In the genomic region with DNA sequence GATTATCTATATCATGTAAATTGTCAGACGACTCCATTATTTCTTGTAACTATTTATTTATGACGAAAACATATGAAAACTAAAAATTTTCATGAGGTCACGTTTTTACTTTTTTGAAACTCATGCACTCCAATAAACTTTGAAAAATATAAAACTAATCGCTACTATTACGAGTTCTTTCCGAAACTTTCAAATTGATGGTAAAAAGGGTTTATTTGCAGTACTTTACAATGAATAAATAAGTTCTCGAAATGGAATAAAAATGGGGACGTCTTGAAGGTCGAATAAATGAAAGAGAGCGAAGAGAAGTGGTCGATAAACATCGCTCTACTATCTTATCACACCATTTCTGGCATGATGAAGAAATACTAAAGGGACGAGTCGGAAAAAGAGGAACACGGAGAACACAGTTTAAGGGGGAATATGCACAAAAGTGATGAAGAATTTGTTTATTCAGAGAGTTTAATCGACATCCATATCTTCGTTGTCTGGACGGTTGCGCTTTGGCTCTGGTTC, we compare ENCODE assay signal across 5 worm cellular contexts.
TF ChIP-seq lines count a peak whose summit lies in the region.

A gene (minus strand): TSS at position 51 of the 516 bp plus-strand sequence.

TF ChIP-seq in whole organism, L2 larva, 48 proteins besides CTCF, POLR2A, EP300 and RAD21:
- TF ChIP-seq fos-1 (tag; optimal IDR thresholded peaks at IDR 0.05; lab: Kevin White, UChicago) (peak; percentile 35), nhr-77 (tag; optimal IDR thresholded peaks at IDR 0.05; lab: Kevin White, UChicago) (no peak), nhr-11 (tag; optimal IDR thresholded peaks at IDR 0.05; lab: Kevin White, UChicago) (no peak), R02D3.7 (tag; optimal IDR thresholded peaks at IDR 0.05; lab: Kevin White, UChicago) (no peak), sma-9 (GFP tag; optimal IDR thresholded peaks at IDR 0.05; lab: Kevin White, UChicago) (peak; percentile 6), sma-9 (tag; optimal IDR thresholded peaks at IDR 0.05; lab: Kevin White, UChicago) (no peak), gmeb-1 (tag; optimal IDR thresholded peaks at IDR 0.05; lab: Kevin White, UChicago) (peak; percentile 25), F13H6.1 (tag; optimal IDR thresholded peaks at IDR 0.05; lab: Kevin White, UChicago) (no peak), elt-3 (tag; optimal IDR thresholded peaks at IDR 0.05; lab: Kevin White, UChicago) (no peak), crh-2 (tag; optimal IDR thresholded peaks at IDR 0.05; lab: Kevin White, UChicago) (peak; percentile 27), dmd-4 (tag; optimal IDR thresholded peaks at IDR 0.05; lab: Kevin White, UChicago) (no peak)

TF ChIP-seq in whole organism, L3 larva, 47 proteins besides CTCF, POLR2A, EP300 and RAD21:
- peak; percentile 29 for TF ChIP-seq elt-2 (tag; optimal IDR thresholded peaks at IDR 0.05; lab: Kevin White, UChicago)
- peak in 1 of 3 experiments; percentile 89 for TF ChIP-seq elt-3 (tag; optimal IDR thresholded peaks at IDR 0.05; lab: Kevin White, UChicago)
- no peak for TF ChIP-seq nhr-237 (tag; optimal IDR thresholded peaks at IDR 0.05; lab: Kevin White, UChicago)
- peak; percentile 15 for TF ChIP-seq nhr-23 (tag; optimal IDR thresholded peaks at IDR 0.05; lab: Kevin White, UChicago)
- TF ChIP-seq tbx-2 (tag; optimal IDR thresholded peaks at IDR 0.05; lab: Kevin White, UChicago), result no peak
- TF ChIP-seq nhr-25 (tag; optimal IDR thresholded peaks at IDR 0.05; lab: Kevin White, UChicago), result no peak
- no peak for TF ChIP-seq nhr-12 (tag; optimal IDR thresholded peaks at IDR 0.05; lab: Kevin White, UChicago)
- no peak for TF ChIP-seq R02D3.7 (tag; optimal IDR thresholded peaks at IDR 0.05; lab: Kevin White, UChicago)
- no peak for TF ChIP-seq ceh-82 (tag; optimal IDR thresholded peaks at IDR 0.05; lab: Kevin White, UChicago)
- no peak for TF ChIP-seq nhr-11 (tag; optimal IDR thresholded peaks at IDR 0.05; lab: Kevin White, UChicago)
- no peak for TF ChIP-seq fkh-2 (tag; optimal IDR thresholded peaks at IDR 0.05; lab: Kevin White, UChicago)
- TF ChIP-seq ZK546.5 (tag; optimal IDR thresholded peaks at IDR 0.05; lab: Kevin White, UChicago), result no peak

TF ChIP-seq in whole organism, L4 larva, 104 proteins besides CTCF, POLR2A, EP300 and RAD21:
- TF ChIP-seq nhr-28 (tag; optimal IDR thresholded peaks at IDR 0.05; lab: Kevin White, UChicago) (peak; percentile 41), mep-1 (tag; optimal IDR thresholded peaks at IDR 0.05; lab: Kevin White, UChicago) (peak; percentile 21), jun-1 (tag; optimal IDR thresholded peaks at IDR 0.05; lab: Kevin White, UChicago) (no peak), arid-1 (GFP tag; conservative IDR thresholded peaks at IDR 0.05; lab: Robert Waterston, UW) (no peak), F37D6.2 (tag; optimal IDR thresholded peaks at IDR 0.05; lab: Kevin White, UChicago) (no peak), R02D3.7 (tag; optimal IDR thresholded peaks at IDR 0.05; lab: Kevin White, UChicago) (no peak), T26A8.4 (GFP tag; IDR thresholded peaks at IDR 0.05; lab: Robert Waterston, UW) (no peak), nhr-10 (tag; optimal IDR thresholded peaks at IDR 0.05; lab: Kevin White, UChicago) (no peak), daf-16 (GFP tag; optimal IDR thresholded peaks at IDR 0.05; lab: Kevin White, UChicago) (no peak), daf-16 (tag; optimal IDR thresholded peaks at IDR 0.05; lab: Kevin White, UChicago) (peak; percentile 68), ceh-28 (tag; optimal IDR thresholded peaks at IDR 0.05; lab: Kevin White, UChicago) (no peak), dmd-6 (GFP tag; IDR thresholded peaks at IDR 0.05; lab: Robert Waterston, UW) (peak; percentile 7; the same call in 1 of the 2 replicates), lin-13 (GFP tag; optimal IDR thresholded peaks at IDR 0.05; lab: Kevin White, UChicago) (peak; percentile 47), nhr-77 (tag; optimal IDR thresholded peaks at IDR 0.05; lab: Kevin White, UChicago) (no peak), unc-62 (GFP tag; optimal IDR thresholded peaks at IDR 0.05 in 1 of 2; lab: Kevin White, UChicago) (no peak), unc-62 (tag; optimal IDR thresholded peaks at IDR 0.05; lab: Kevin White, UChicago) (no peak), mdt-29 (GFP tag; IDR thresholded peaks at IDR 0.05; lab: Robert Waterston, UW) (no peak), pqm-1 (tag; optimal IDR thresholded peaks at IDR 0.05; lab: Kevin White, UChicago) (peak; percentile 70), egl-27 (tag; optimal IDR thresholded peaks at IDR 0.05; lab: Kevin White, UChicago) (no peak), F49E8.2 (tag; optimal IDR thresholded peaks at IDR 0.05; lab: Kevin White, UChicago; ENCODE audit: borderline replicate concordance) (no peak), hlh-11 (tag; optimal IDR thresholded peaks at IDR 0.05; lab: Kevin White, UChicago) (peak; percentile 28), ZK546.5 (tag; optimal IDR thresholded peaks at IDR 0.05; lab: Kevin White, UChicago) (no peak)

TF ChIP-seq in whole organism, late embryonic, 69 proteins besides CTCF, POLR2A, EP300 and RAD21:
- TF ChIP-seq T23F11.4 (GFP tag; optimal IDR thresholded peaks at IDR 0.05; lab: Kevin White, UChicago) (no peak), elt-2 (tag; optimal IDR thresholded peaks at IDR 0.05; lab: Kevin White, UChicago) (peak; percentile 23)
TF ChIP-seq in whole organism, late embryonic: peak in this region for 1.

TF ChIP-seq in whole organism, young adult, 124 proteins besides CTCF, POLR2A, EP300 and RAD21:
- no peak for TF ChIP-seq zim-3 (tag; optimal IDR thresholded peaks at IDR 0.05; lab: Kevin White, UChicago)
- no peak for TF ChIP-seq lag-1 (GFP tag; IDR thresholded peaks at IDR 0.05; lab: Robert Waterston, UW)
- TF ChIP-seq nhr-80 (tag; optimal IDR thresholded peaks at IDR 0.05; lab: Kevin White, UChicago), result peak; percentile 45
- peak; percentile 32; the same call in 1 of the 2 replicates for TF ChIP-seq ekl-4 (GFP tag; IDR thresholded peaks at IDR 0.05; lab: Robert Waterston, UW)
- TF ChIP-seq dpl-1 (GFP tag; optimal IDR thresholded peaks at IDR 0.05; lab: Kevin White, UChicago), result no peak
- TF ChIP-seq madf-3 (GFP tag; IDR thresholded peaks at IDR 0.05; lab: Robert Waterston, UW), result 0 out of 2 replicates have a peak, but pooled peaks have one; percentile 36
- no peak for TF ChIP-seq F52B5.7 (tag; optimal IDR thresholded peaks at IDR 0.05; lab: Kevin White, UChicago)
- TF ChIP-seq ceh-100 (GFP tag; IDR thresholded peaks at IDR 0.05; lab: Robert Waterston, UW), result no peak
- 0 out of 2 replicates have a peak, but pooled peaks have one; percentile 4 for TF ChIP-seq hmg-1.2 (GFP tag; IDR thresholded peaks at IDR 0.05; lab: Robert Waterston, UW)
TF ChIP-seq in whole organism, young adult: peak in this region for 4.
